Fruit fly (Drosophila melanogaster): ENCODE data around the gene CG11601.
A peak's percentile ranks its signal among the peaks of the same experiment; 100 is the strongest.

CG11601 gene

DNA sequence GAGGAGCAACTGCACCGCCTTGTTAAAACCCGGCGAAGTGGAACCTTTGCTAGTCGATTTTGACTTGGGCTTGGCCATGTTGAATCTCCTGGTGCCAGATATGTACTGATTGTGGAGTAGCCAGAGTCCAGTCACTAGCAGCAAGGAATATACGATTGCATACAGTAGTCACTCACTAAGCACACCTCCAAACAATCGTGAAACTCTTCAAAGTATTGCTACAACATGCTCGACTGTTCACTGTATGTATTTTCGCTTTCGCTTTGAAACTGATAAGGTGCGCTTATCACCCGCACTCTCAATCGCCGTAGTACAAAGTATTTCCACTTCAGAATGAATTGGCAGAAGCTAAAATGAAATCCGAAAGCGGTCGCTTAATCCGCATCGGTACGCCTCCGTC lies 3.4 kb upstream of the CG11601 start (continued):
- TF ChIP-seq kah (GFP tag; optimal IDR thresholded peaks at IDR 0.05) = no peak
- TF ChIP-seq ham (GFP tag; IDR thresholded peaks at IDR 0.05) = no peak; the same call in 1 of the 2 replicates
- TF ChIP-seq C15 (GFP tag; IDR thresholded peaks at IDR 0.05) = 0 out of 3 replicates have a peak, but pooled peaks have one; percentile 41
- no peak for TF ChIP-seq inv (GFP tag; IDR thresholded peaks at IDR 0.05; ENCODE audit: partially characterized antibody)
- TF ChIP-seq CG4707 (GFP tag; optimal IDR thresholded peaks at IDR 0.05) = peak; percentile 7
- no peak for TF ChIP-seq Dp (GFP tag; optimal IDR thresholded peaks at IDR 0.05)
- TF ChIP-seq GATAe (GFP tag; conservative IDR thresholded peaks at IDR 0.05) = peak; percentile 94
- TF ChIP-seq ATbp (GFP tag; optimal IDR thresholded peaks at IDR 0.05) = peak; percentile 45
- TF ChIP-seq CG8290 (GFP tag; optimal IDR thresholded peaks at IDR 0.05) = no peak
- peak in 1 of 2 experiments; percentile 97 for TF ChIP-seq CG8290 (tag; optimal IDR thresholded peaks at IDR 0.05)
- no peak for TF ChIP-seq CG1024 (GFP tag; IDR thresholded peaks at IDR 0.05)
- 0 out of 2 replicates have a peak, but pooled peaks have one; percentile 29 for TF ChIP-seq danr (GFP tag; IDR thresholded peaks at IDR 0.05)
- TF ChIP-seq CG17385 (GFP tag; optimal IDR thresholded peaks at IDR 0.05) = peak; percentile 70
- peak; percentile 56 for TF ChIP-seq bcd (GFP tag; optimal IDR thresholded peaks at IDR 0.05)
- peak; percentile 69 for TF ChIP-seq E2f1 (GFP tag; IDR thresholded peaks at IDR 0.05)
- peak; percentile 57 for TF ChIP-seq CG13424 (tag; optimal IDR thresholded peaks at IDR 0.05)
- peak; percentile 54 for TF ChIP-seq CG8944 (GFP tag; optimal IDR thresholded peaks at IDR 0.05)
- TF ChIP-seq fu2 (GFP tag; optimal IDR thresholded peaks at IDR 0.05) = peak; percentile 57
- peak; percentile 58 for TF ChIP-seq bab2 (GFP tag; optimal IDR thresholded peaks at IDR 0.05)
- peak; percentile 76 for TF ChIP-seq CG10366 (GFP tag; IDR thresholded peaks at IDR 0.05)
- TF ChIP-seq Side (GFP tag; optimal IDR thresholded peaks at IDR 0.05) = peak; percentile 34
- TF ChIP-seq dysf (GFP tag; IDR thresholded peaks at IDR 0.05) = peak; percentile 75
- TF ChIP-seq CG10267 (tag; optimal IDR thresholded peaks at IDR 0.05) = no peak
- peak; percentile 40 for TF ChIP-seq CG17912 (GFP tag; optimal IDR thresholded peaks at IDR 0.05)
- peak; percentile 65 for TF ChIP-seq CG12219 (GFP tag; optimal IDR thresholded peaks at IDR 0.05)
- TF ChIP-seq sisA (GFP tag; IDR thresholded peaks at IDR 0.05) = peak; percentile 61
- peak; percentile 91 for TF ChIP-seq HmgZ (tag; optimal IDR thresholded peaks at IDR 0.05)
- peak; percentile 68 for TF ChIP-seq Aef1 (GFP tag; IDR thresholded peaks at IDR 0.05)
- no peak for TF ChIP-seq CG1792 (GFP tag; optimal IDR thresholded peaks at IDR 0.05)
- TF ChIP-seq HLH3B (GFP tag; IDR thresholded peaks at IDR 0.05) = peak; percentile 61
- TF ChIP-seq klu (GFP tag; IDR thresholded peaks at IDR 0.05) = no peak
- peak; percentile 37 for TF ChIP-seq CG6254 (GFP tag; optimal IDR thresholded peaks at IDR 0.05)
- no peak for TF ChIP-seq kni (GFP tag; optimal IDR thresholded peaks at IDR 0.05)
- peak; percentile 88 for TF ChIP-seq Dbx (GFP tag; IDR thresholded peaks at IDR 0.05)
- TF ChIP-seq Abd-B (GFP tag; optimal IDR thresholded peaks at IDR 0.05) = no peak
- no peak for TF ChIP-seq jigr1 (GFP tag; IDR thresholded peaks at IDR 0.05)
- no peak for TF ChIP-seq CG7963 (GFP tag; IDR thresholded peaks at IDR 0.05; ENCODE audit: partially characterized antibody)
- peak; percentile 88 for TF ChIP-seq CG11456 (GFP tag; IDR thresholded peaks at IDR 0.05)
- no peak for TF ChIP-seq emc (GFP tag; optimal IDR thresholded peaks at IDR 0.05)
- TF ChIP-seq cas (GFP tag; IDR thresholded peaks at IDR 0.05) = peak; percentile 58; the same call in 1 of the 2 replicates
- peak; percentile 26 for TF ChIP-seq CG10654 (GFP tag; optimal IDR thresholded peaks at IDR 0.05)
- TF ChIP-seq PHDP (tag; optimal IDR thresholded peaks at IDR 0.05) = peak; percentile 69
- TF ChIP-seq stc (GFP tag; IDR thresholded peaks at IDR 0.05) = 0 out of 2 replicates have a peak, but pooled peaks have one; percentile 18
- TF ChIP-seq H2.0 (GFP tag; IDR thresholded peaks at IDR 0.05) = peak; percentile 62; the same call in 1 of the 2 replicates
- peak; percentile 72 for TF ChIP-seq CG2678 (tag; optimal IDR thresholded peaks at IDR 0.05)
- TF ChIP-seq br (optimal IDR thresholded peaks at IDR 0.05) = no peak
- peak; percentile 61 for TF ChIP-seq tin (GFP tag; optimal IDR thresholded peaks at IDR 0.05)
- no peak for TF ChIP-seq Nf-YA (GFP tag; IDR thresholded peaks at IDR 0.05)
- peak; percentile 63 for TF ChIP-seq Dek (tag; optimal IDR thresholded peaks at IDR 0.05)
- no peak for TF ChIP-seq CG4282 (GFP tag; optimal IDR thresholded peaks at IDR 0.05)
- TF ChIP-seq CG6854 (GFP tag; optimal IDR thresholded peaks at IDR 0.05) = peak; percentile 55
- peak; percentile 53 for TF ChIP-seq dm (GFP tag; optimal IDR thresholded peaks at IDR 0.05)

Data from whole organism, embryonic.